Worm (Caenorhabditis elegans) whole organism, young adult: ENCODE measurements around the gene nmad-1.

Experiments
- C06A6.2 ChIP-seq: fragments of 200-800 bp; sonication (Bioruptor generic); conservative IDR thresholded peaks from 2 replicates; pipeline ENCODE4 v1.3.6; 2022; ENCODE audit warnings: missing genetic modification characterization, missing compliant biosample characterization
- F23B12.7 ChIP-seq: sonication (generic microtip); optimal IDR thresholded peaks from 2 replicates; lab custom pipeline; 2017; ENCODE audit warnings: missing genetic modification characterization, mild to moderate bottlenecking, missing compliant biosample characterization, antibody characterized with exemption, moderate library complexity; ENCODE audit not compliant: insufficient read depth
- F49E8.2 ChIP-seq: sonication (generic microtip); optimal IDR thresholded peaks from 3 replicates; lab custom pipeline; 2017; ENCODE audit warnings: missing genetic modification characterization, mild to moderate bottlenecking, missing compliant biosample characterization, antibody characterized with exemption, moderate library complexity; ENCODE audit not compliant: insufficient read depth
- K12H6.12 ChIP-seq: fragments of 200-800 bp; sonication (Bioruptor generic); optimal IDR thresholded peaks from 2 replicates; lab custom pipeline; 2018; ENCODE audit warnings: mild to moderate bottlenecking, missing genetic modification characterization, missing compliant biosample characterization
- T26A5.8 ChIP-seq: sonication (generic microtip); optimal IDR thresholded peaks from 2 replicates; lab custom pipeline; 2016; ENCODE audit warnings: missing genetic modification characterization, missing compliant biosample characterization
- Y53G8AR.9 ChIP-seq: fragments of 200-800 bp; sonication (Bioruptor generic); conservative IDR thresholded peaks from 2 replicates; pipeline ENCODE4 v1.3.6; 2022; ENCODE audit warnings: missing genetic modification reagents, missing genetic modification characterization, missing compliant biosample characterization
- Y79H2A.3 ChIP-seq: fragments of 200-800 bp; sonication (Bioruptor generic); conservative IDR thresholded peaks from 2 replicates; pipeline ENCODE4 v1.3.6; 2022; ENCODE audit warnings: missing genetic modification reagents, missing genetic modification characterization, missing compliant biosample characterization
- ama-1 ChIP-seq, 3 experiments: fragments of 150-350 bp in 1 of 3; sonication (generic microtip) in 2 of 3; optimal IDR thresholded peaks; 2 replicates each; lab custom pipeline; 2014 to 2018; ENCODE audit warnings: missing biosample characterization in 2 of 3, missing genetic modification characterization in 2 of 3, missing genetic modification reagents in 2 of 3
- attf-3 ChIP-seq: fragments of 200-800 bp; sonication (Bioruptor generic); conservative IDR thresholded peaks from 2 replicates; pipeline ENCODE4 v1.3.6; 2022; ENCODE audit warnings: missing genetic modification reagents, missing genetic modification characterization, missing compliant biosample characterization
- cebp-1 ChIP-seq, 2 experiments: fragments of 200-800 bp in 1 of 2; sonication (Bioruptor generic) in 1 of 2; sonication (generic microtip) in 1 of 2; IDR thresholded peaks in 1 of 2; optimal IDR thresholded peaks in 1 of 2; 2 replicates each; pipeline versions ENCODE4 v1.3.6 to Lab custom; 2017 to 2022; ENCODE audit warnings: missing compliant biosample characterization in 2 of 2, missing genetic modification characterization in 2 of 2, mild to moderate bottlenecking in 1 of 2, missing genetic modification reagents in 1 of 2, moderate library complexity in 1 of 2
- ceh-27 ChIP-seq: fragments of 200-800 bp; sonication (Bioruptor generic); optimal IDR thresholded peaks from 2 replicates; lab custom pipeline; 2018; ENCODE audit warnings: mild to moderate bottlenecking, missing genetic modification characterization, moderate library complexity, missing compliant biosample characterization
- ceh-58 ChIP-seq: fragments of 200-800 bp; sonication (Bioruptor generic); IDR thresholded peaks from 2 replicates; pipeline ENCODE4 v1.3.6; 2022; ENCODE audit warnings: missing genetic modification characterization, missing compliant biosample characterization
- ceh-79 ChIP-seq: sonication (generic microtip); optimal IDR thresholded peaks from 2 replicates; lab custom pipeline; 2017; ENCODE audit warnings: mild to moderate bottlenecking, missing genetic modification characterization, missing compliant biosample characterization
- fkh-3 ChIP-seq: sonication (generic microtip); optimal IDR thresholded peaks from 2 replicates; lab custom pipeline; 2016; ENCODE audit warnings: mild to moderate bottlenecking, missing genetic modification characterization, missing compliant biosample characterization
- gei-17 ChIP-seq: fragments of 200-800 bp; sonication (Bioruptor generic); optimal IDR thresholded peaks from 2 replicates; lab custom pipeline; 2018; ENCODE audit warnings: mild to moderate bottlenecking, missing genetic modification characterization, missing compliant biosample characterization
- him-1 ChIP-seq: sonication (generic microtip); optimal IDR thresholded peaks from 2 replicates; lab custom pipeline; 2016; ENCODE audit warnings: missing genotype, missing genetic modification reagents, missing genetic modification characterization, missing compliant biosample characterization
- hmg-1.2 ChIP-seq: fragments of 200-800 bp; sonication (Bioruptor generic); IDR thresholded peaks from 2 replicates; pipeline ENCODE4 v1.3.6; 2022; ENCODE audit warnings: missing genetic modification reagents, missing genetic modification characterization, missing compliant biosample characterization
- hrde-1 ChIP-seq: sonication (generic microtip); optimal IDR thresholded peaks from 2 replicates; lab custom pipeline; 2016; ENCODE audit warnings: missing genetic modification characterization, mild to moderate bottlenecking, missing compliant biosample characterization, moderate library complexity, missing genotype, missing genetic modification reagents, borderline replicate concordance
- let-607 ChIP-seq, 2 experiments: fragments of 200-800 bp in 1 of 2; sonication (Bioruptor generic) in 1 of 2; sonication (generic microtip) in 1 of 2; optimal IDR thresholded peaks; 2 replicates each; lab custom pipeline; 2016 to 2018; ENCODE audit warnings: mild to moderate bottlenecking in 2 of 2, missing compliant biosample characterization in 2 of 2, missing genetic modification characterization in 2 of 2, moderate library complexity in 2 of 2, missing genotype in 1 of 2
- lin-35 ChIP-seq, 3 experiments: fragments of 150-350 bp in 2 of 3; sonication (generic microtip) in 1 of 3; optimal IDR thresholded peaks; 2 replicates each; lab custom pipeline; 2014 to 2018; ENCODE audit warnings: missing biosample characterization in 3 of 3, missing genetic modification characterization in 3 of 3, missing genetic modification reagents in 3 of 3
- madf-10 ChIP-seq: sonication (generic microtip); optimal IDR thresholded peaks from 2 replicates; lab custom pipeline; 2016; ENCODE audit warnings: mild to moderate bottlenecking, missing genetic modification characterization, missing compliant biosample characterization
- mxl-1 ChIP-seq: sonication (generic microtip); optimal IDR thresholded peaks from 2 replicates; lab custom pipeline; 2016; ENCODE audit warnings: missing genetic modification characterization, missing compliant biosample characterization
- repo-1 ChIP-seq: sonication (generic microtip); optimal IDR thresholded peaks from 2 replicates; lab custom pipeline; 2017; ENCODE audit warnings: mild to moderate bottlenecking, missing genetic modification characterization, missing compliant biosample characterization
- sdz-38 ChIP-seq: sonication (generic microtip); optimal IDR thresholded peaks from 2 replicates; lab custom pipeline; 2016; ENCODE audit warnings: missing genotype, missing genetic modification characterization, missing compliant biosample characterization
- somi-1 ChIP-seq: fragments of 200-800 bp; sonication (Bioruptor generic); optimal IDR thresholded peaks from 2 replicates; lab custom pipeline; 2018; ENCODE audit warnings: mild to moderate bottlenecking, missing genetic modification characterization, missing compliant biosample characterization
- tbx-9 ChIP-seq: sonication (generic microtip); optimal IDR thresholded peaks from 2 replicates; lab custom pipeline; 2016; ENCODE audit warnings: borderline replicate concordance, missing genetic modification characterization, inconsistent platforms, missing compliant biosample characterization
- tlf-1 ChIP-seq: fragments of 200-800 bp; sonication (Bioruptor generic); optimal IDR thresholded peaks from 2 replicates; lab custom pipeline; 2018; ENCODE audit warnings: mild to moderate bottlenecking, missing genetic modification characterization, missing compliant biosample characterization
- unc-130 ChIP-seq: sonication (generic microtip); optimal IDR thresholded peaks from 2 replicates; lab custom pipeline; 2016; ENCODE audit warnings: missing genetic modification reagents, missing genetic modification characterization, missing compliant biosample characterization
- zfh-2 ChIP-seq: fragments of 200-800 bp; sonication (Bioruptor generic); conservative IDR thresholded peaks from 2 replicates; pipeline ENCODE4 v1.3.6; 2022; ENCODE audit warnings: missing genetic modification reagents, missing genetic modification characterization, missing compliant biosample characterization
- ztf-18 ChIP-seq: sonication (generic microtip); optimal IDR thresholded peaks from 2 replicates; lab custom pipeline; 2016; ENCODE audit warnings: missing genotype, mild to moderate bottlenecking, missing genetic modification characterization, missing compliant biosample characterization
- ztf-26 ChIP-seq: sonication (generic microtip); optimal IDR thresholded peaks from 2 replicates; lab custom pipeline; 2017; ENCODE audit warnings: missing genetic modification characterization, missing compliant biosample characterization
- ztf-28 ChIP-seq: fragments of 200-800 bp; sonication (Bioruptor generic); IDR thresholded peaks from 2 replicates; pipeline ENCODE4 v1.3.6; 2022; ENCODE audit warnings: missing genetic modification reagents, missing genetic modification characterization, missing compliant biosample characterization

The nmad-1 gene

DNA sequence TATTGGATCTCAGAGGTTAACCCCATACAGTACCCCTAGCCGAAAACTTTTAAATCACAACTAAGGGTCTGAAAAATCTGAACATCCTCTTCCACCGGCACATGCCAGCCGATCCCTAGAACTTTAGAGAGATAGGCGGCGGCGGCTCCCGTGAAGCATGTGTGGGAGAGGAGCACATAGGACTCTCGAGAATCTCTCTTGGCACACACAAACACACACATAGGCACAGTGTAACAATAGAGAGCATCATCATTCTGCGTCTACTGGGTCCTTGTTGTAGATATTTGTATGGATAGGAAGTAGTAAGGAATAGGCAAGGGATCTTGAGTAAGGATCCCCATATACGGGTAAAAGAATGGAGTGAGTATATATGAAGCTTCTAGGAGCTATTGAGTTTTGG lies 11.0 kb upstream of the nmad-1 start:
- no peak for TF ChIP-seq attf-3 (GFP tag; lab: Robert Waterston, UW)
- no peak for TF ChIP-seq F23B12.7 (tag; lab: Kevin White, UChicago)
- TF ChIP-seq ztf-26 = no peak
- no peak for TF ChIP-seq ama-1 (optimal IDR thresholded peaks at IDR 0.05; lab: Kevin White, UChicago)
- no peak for TF ChIP-seq ama-1 (GFP tag; optimal IDR thresholded peaks at IDR 0.05; lab: Kevin White, UChicago)
- no peak for TF ChIP-seq K12H6.12 (tag; lab: Kevin White, UChicago)
- no peak for TF ChIP-seq sdz-38 (tag; lab: Kevin White, UChicago)
- no peak for TF ChIP-seq Y79H2A.3 (GFP tag; lab: Robert Waterston, UW)
- TF ChIP-seq ceh-27 (GFP tag; lab: Kevin White, UChicago) = peak; percentile 2
- TF ChIP-seq, all 124 proteins: peak for 1

DNA sequence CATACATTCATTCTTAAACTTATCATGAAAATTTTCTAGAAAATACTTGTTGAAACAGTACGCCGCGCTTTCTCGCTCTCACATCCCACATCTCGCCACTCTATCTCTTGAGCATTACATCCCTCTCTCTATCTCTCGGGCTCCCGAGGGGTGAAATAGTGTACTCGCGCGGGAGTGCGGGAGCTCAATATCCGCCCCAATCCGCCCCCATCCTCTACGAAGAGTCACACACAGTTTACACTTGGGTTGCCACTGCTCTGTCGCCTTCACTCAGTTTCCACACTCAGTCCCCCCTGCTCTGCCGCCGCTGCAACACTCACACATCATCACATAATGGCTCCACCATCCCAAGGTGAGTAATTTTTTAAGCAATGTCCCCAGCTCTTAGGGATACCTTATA lies 10.1 kb upstream of the nmad-1 start, which contains the start of gene mlc-3:
Gene mlc-3, plus strand, starts transcription at position 227 of the 400 bp plus-strand sequence.
- TF ChIP-seq zfh-2 (GFP tag; lab: Robert Waterston, UW) (peak; percentile 64), repo-1 (no peak), Y53G8AR.9 (GFP tag; lab: Robert Waterston, UW) (0 out of 2 replicates have a peak, but pooled peaks have one; percentile 46), cebp-1 (GFP tag; IDR thresholded peaks at IDR 0.05; lab: Robert Waterston, UW) (no peak), cebp-1 (tag; optimal IDR thresholded peaks at IDR 0.05; lab: Kevin White, UChicago) (peak; percentile 15), him-1 (peak; percentile 47), ztf-28 (GFP tag; lab: Robert Waterston, UW) (0 out of 2 replicates have a peak, but pooled peaks have one; percentile 69)

DNA sequence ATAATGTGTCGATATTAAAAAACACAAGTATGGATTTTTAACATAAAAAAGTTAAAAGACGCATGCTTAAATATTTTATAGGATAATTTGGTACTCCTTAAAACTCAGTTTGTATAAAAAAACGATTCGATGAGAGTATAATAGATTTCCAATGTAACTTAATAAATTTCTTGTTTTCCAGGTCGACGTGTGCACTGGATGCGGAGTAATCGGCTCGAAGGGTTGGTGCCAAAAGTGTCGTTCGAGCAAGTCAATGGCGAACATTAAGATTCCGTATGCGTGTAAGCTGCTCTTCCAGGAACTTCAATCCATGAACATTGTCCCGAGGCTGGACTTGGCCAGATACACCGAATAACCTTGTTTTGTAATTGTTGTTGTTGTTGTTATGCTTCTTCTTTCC lies 9.6 kb upstream of the nmad-1 start:
- TF ChIP-seq C06A6.2 (no peak), zfh-2 (GFP tag; lab: Robert Waterston, UW) (no peak), somi-1 (GFP tag; lab: Kevin White, UChicago) (no peak), T26A5.8 (tag; lab: Kevin White, UChicago) (no peak), unc-130 (GFP tag; lab: Kevin White, UChicago) (no peak), tbx-9 (tag; lab: Kevin White, UChicago) (no peak), ama-1 (optimal IDR thresholded peaks at IDR 0.05; lab: Kevin White, UChicago) (no peak), ama-1 (GFP tag; optimal IDR thresholded peaks at IDR 0.05; lab: Kevin White, UChicago) (no peak), ztf-18 (no peak), ceh-79 (no peak), let-607 (tag; optimal IDR thresholded peaks at IDR 0.05; lab: Kevin White, UChicago) (no peak), ceh-58 (GFP tag; lab: Robert Waterston, UW) (no peak), ztf-28 (GFP tag; lab: Robert Waterston, UW) (no peak), K12H6.12 (tag; lab: Kevin White, UChicago) (no peak), lin-35 (GFP tag; optimal IDR thresholded peaks at IDR 0.05; lab: Kevin White, UChicago) (no peak), gei-17 (GFP tag; lab: Kevin White, UChicago) (no peak), fkh-3 (tag; lab: Kevin White, UChicago) (no peak)

- TF ChIP-seq hmg-1.2 (GFP tag; lab: Robert Waterston, UW) = 0 out of 2 replicates have a peak, but pooled peaks have one; percentile 10
- TF ChIP-seq hrde-1 (tag; lab: Kevin White, UChicago) = no peak
- no peak for TF ChIP-seq mxl-1
- no peak for TF ChIP-seq tlf-1 (GFP tag; lab: Kevin White, UChicago)
- no peak for TF ChIP-seq F49E8.2 (tag; lab: Kevin White, UChicago)
- TF ChIP-seq zfh-2 (GFP tag; lab: Robert Waterston, UW) = peak; percentile 84
- TF ChIP-seq madf-10 (tag; lab: Kevin White, UChicago) = no peak
Measured at ce11 chrIII:5563680-5564079, 8.9 kb upstream of the nmad-1 start.
